Fruit fly (Drosophila melanogaster) whole organism, prepupa: ENCODE measurements around the gene Cdc6.

Source experiments
- Blimp-1 ChIP-seq: fragments of 200-800 bp; sonication (Bioruptor generic); optimal IDR thresholded peaks from 3 replicates; lab custom pipeline; 2017; ENCODE audit warnings: missing biosample characterization, missing genetic modification characterization, mild to moderate bottlenecking, moderate library complexity, missing genetic modification reagents
- CG10631 ChIP-seq: fragments of 200-800 bp; sonication (Bioruptor generic); optimal IDR thresholded peaks from 2 replicates; lab custom pipeline; 2016; ENCODE audit warnings: missing biosample characterization, missing genetic modification characterization
- CG10669 ChIP-seq: fragments of 200-800 bp; sonication (Bioruptor generic); optimal IDR thresholded peaks from 3 replicates; lab custom pipeline; 2018; ENCODE audit warnings: missing biosample characterization, mild to moderate bottlenecking, missing genetic modification characterization, moderate library complexity
- CG11294 ChIP-seq: fragments of 200-800 bp; sonication (Bioruptor generic); IDR thresholded peaks from 2 replicates; pipeline ENCODE4 v1.3.6; 2022; ENCODE audit warnings: missing biosample characterization, missing genetic modification characterization
- CG11762 ChIP-seq: fragments of 200-800 bp; sonication (Bioruptor generic); optimal IDR thresholded peaks from 3 replicates; lab custom pipeline; 2016; ENCODE audit warnings: missing biosample characterization, missing genetic modification characterization; ENCODE audit not compliant: insufficient read depth
- CG11902 ChIP-seq: fragments of 200-800 bp; sonication (Bioruptor generic); optimal IDR thresholded peaks from 3 replicates; lab custom pipeline; 2016; ENCODE audit warnings: missing biosample characterization, missing genetic modification characterization
- CG15336 ChIP-seq: fragments of 200-800 bp; sonication (Bioruptor generic); IDR thresholded peaks from 2 replicates; pipeline ENCODE4 v1.3.6; 2022; ENCODE audit warnings: missing biosample characterization, missing genetic modification characterization
- CG1621 ChIP-seq: fragments of 200-800 bp; sonication (Bioruptor generic); optimal IDR thresholded peaks from 3 replicates; lab custom pipeline; 2018; ENCODE audit warnings: missing biosample characterization, mild to moderate bottlenecking, missing genetic modification characterization
- CG16779 ChIP-seq: fragments of 200-800 bp; sonication (Bioruptor generic); optimal IDR thresholded peaks from 3 replicates; lab custom pipeline; 2017; ENCODE audit warnings: missing biosample characterization, mild to moderate bottlenecking, missing genetic modification characterization
- CG3032 ChIP-seq: fragments of 200-800 bp; optimal IDR thresholded peaks from 2 replicates; lab custom pipeline; 2019; ENCODE audit warnings: missing biosample characterization, mild to moderate bottlenecking, missing genetic modification characterization, moderate library complexity
- CG31627 ChIP-seq: fragments of 200-800 bp; sonication (Bioruptor generic); optimal IDR thresholded peaks from 3 replicates; lab custom pipeline; 2016; ENCODE audit warnings: missing biosample characterization, missing genetic modification characterization
- CG32006 ChIP-seq: fragments of 200-800 bp; sonication (Bioruptor generic); optimal IDR thresholded peaks from 3 replicates; lab custom pipeline; 2017; ENCODE audit warnings: missing biosample characterization, mild to moderate bottlenecking, missing genetic modification characterization
- CG3919 ChIP-seq: fragments of 200-800 bp; sonication (Bioruptor generic); optimal IDR thresholded peaks from 3 replicates; lab custom pipeline; 2016; ENCODE audit warnings: missing biosample characterization, missing genetic modification characterization
- CG4318 ChIP-seq: fragments of 200-800 bp; sonication (Bioruptor generic); optimal IDR thresholded peaks from 3 replicates; lab custom pipeline; 2017; ENCODE audit warnings: missing biosample characterization, mild to moderate bottlenecking, missing genetic modification characterization
- CG6163 ChIP-seq: fragments of 200-800 bp; sonication (Bioruptor generic); IDR thresholded peaks from 3 replicates; pipeline ENCODE4 v1.3.6; 2022; ENCODE audit warnings: missing biosample characterization, missing genetic modification characterization
- CG6792 ChIP-seq: fragments of 200-800 bp; sonication (Bioruptor generic); optimal IDR thresholded peaks from 3 replicates; lab custom pipeline; 2016; ENCODE audit warnings: missing biosample characterization, missing genetic modification characterization
- CG7368 ChIP-seq: fragments of 200-800 bp; sonication (Bioruptor generic); optimal IDR thresholded peaks from 3 replicates; lab custom pipeline; 2016; ENCODE audit warnings: missing biosample characterization, missing genetic modification characterization
- CG8119 ChIP-seq: fragments of 200-800 bp; sonication (Bioruptor generic); IDR thresholded peaks from 3 replicates; pipeline ENCODE4 v1.3.6; 2022; ENCODE audit warnings: missing biosample characterization, missing genetic modification characterization
- CG8319 ChIP-seq: fragments of 200-800 bp; sonication (Bioruptor generic); optimal IDR thresholded peaks from 3 replicates; lab custom pipeline; 2016; ENCODE audit warnings: missing biosample characterization, missing genetic modification characterization
- CG8632 ChIP-seq: fragments of 200-800 bp; sonication (Bioruptor generic); optimal IDR thresholded peaks from 3 replicates; lab custom pipeline; 2016; ENCODE audit warnings: missing biosample characterization, missing genetic modification characterization
- CG9139 ChIP-seq: fragments of 200-800 bp; sonication (Bioruptor generic); optimal IDR thresholded peaks from 3 replicates; lab custom pipeline; 2017; ENCODE audit warnings: missing biosample characterization, mild to moderate bottlenecking, missing genetic modification characterization
- Eip75B ChIP-seq: fragments of 200-800 bp; sonication (Bioruptor generic); optimal IDR thresholded peaks from 3 replicates; lab custom pipeline; 2016; ENCODE audit warnings: missing biosample characterization, missing genetic modification characterization
- Eip78C ChIP-seq: fragments of 200-800 bp; sonication (Bioruptor generic); peaks from one replicate; lab custom pipeline; 2016; ENCODE audit warnings: missing biosample characterization, missing genetic modification characterization
- Ets21C ChIP-seq: fragments of 200-800 bp; sonication (Bioruptor generic); optimal IDR thresholded peaks from 3 replicates; lab custom pipeline; 2016; ENCODE audit warnings: missing biosample characterization, missing genetic modification characterization
- Ets96B ChIP-seq: fragments of 200-800 bp; optimal IDR thresholded peaks from 2 replicates; lab custom pipeline; 2019; ENCODE audit warnings: missing biosample characterization, mild to moderate bottlenecking, missing genetic modification characterization, moderate library complexity
- Gug ChIP-seq: fragments of 200-800 bp; sonication (Bioruptor generic); IDR thresholded peaks from 2 replicates; pipeline ENCODE4 v1.3.6; 2022; ENCODE audit warnings: missing biosample characterization, missing genetic modification characterization
- Hr38 ChIP-seq: sonication (Bioruptor generic); optimal IDR thresholded peaks from 2 replicates; lab custom pipeline; 2016; ENCODE audit warnings: missing biosample characterization, missing genetic modification characterization
- Hr39 ChIP-seq: fragments of 200-800 bp; sonication (Bioruptor generic); optimal IDR thresholded peaks from 2 replicates; lab custom pipeline; 2016; ENCODE audit warnings: missing biosample characterization, missing genetic modification characterization
- Hr4 ChIP-seq: fragments of 200-800 bp; sonication (Bioruptor generic); optimal IDR thresholded peaks from 3 replicates; lab custom pipeline; 2016; ENCODE audit warnings: missing biosample characterization, missing genetic modification characterization
- Lpt ChIP-seq: fragments of 200-800 bp; sonication (Bioruptor generic); optimal IDR thresholded peaks from 3 replicates; lab custom pipeline; 2016; ENCODE audit warnings: missing biosample characterization, missing genetic modification characterization
- Met ChIP-seq: fragments of 200-800 bp; sonication (Bioruptor generic); optimal IDR thresholded peaks from 3 replicates; lab custom pipeline; 2016; ENCODE audit warnings: missing biosample characterization, missing genetic modification characterization
- OdsH ChIP-seq: fragments of 200-800 bp; sonication (Bioruptor generic); optimal IDR thresholded peaks from 3 replicates; lab custom pipeline; 2016; ENCODE audit warnings: missing biosample characterization, missing genetic modification characterization
- Sox102F ChIP-seq: fragments of 200-800 bp; sonication (Bioruptor generic); optimal IDR thresholded peaks from 2 replicates; lab custom pipeline; 2016; ENCODE audit warnings: missing biosample characterization, mild to moderate bottlenecking, missing genetic modification characterization
- Sox14 ChIP-seq: fragments of 200-800 bp; sonication (Bioruptor generic); optimal IDR thresholded peaks from 3 replicates; lab custom pipeline; 2016; ENCODE audit warnings: missing biosample characterization, missing genetic modification characterization
- Sox15 ChIP-seq: fragments of 200-800 bp; sonication (Bioruptor generic); optimal IDR thresholded peaks from 3 replicates; lab custom pipeline; 2016; ENCODE audit warnings: missing biosample characterization, missing genetic modification characterization
- cyc ChIP-seq: fragments of 200-800 bp; sonication (Bioruptor generic); optimal IDR thresholded peaks from 3 replicates; lab custom pipeline; 2016; ENCODE audit warnings: missing biosample characterization, missing genetic modification characterization
- dac ChIP-seq: fragments of 200-800 bp; sonication (Bioruptor generic); optimal IDR thresholded peaks from 2 replicates; lab custom pipeline; 2017; ENCODE audit warnings: missing biosample characterization, mild to moderate bottlenecking, missing genetic modification characterization
- eg ChIP-seq: fragments of 200-800 bp; sonication (Bioruptor generic); IDR thresholded peaks from 3 replicates; pipeline ENCODE4 v1.3.6; 2022; ENCODE audit warnings: missing biosample characterization, missing genetic modification characterization
- esn ChIP-seq: fragments of 200-800 bp; sonication (Bioruptor generic); optimal IDR thresholded peaks from 2 replicates; lab custom pipeline; 2016; ENCODE audit warnings: missing biosample characterization, mild to moderate bottlenecking, missing genetic modification characterization, moderate library complexity
- fd59A ChIP-seq: fragments of 200-800 bp; sonication (Bioruptor generic); optimal IDR thresholded peaks from 2 replicates; lab custom pipeline; 2017; ENCODE audit warnings: missing biosample characterization, mild to moderate bottlenecking, missing genetic modification characterization, missing genetic modification reagents
- fd85E ChIP-seq: fragments of 200-800 bp; sonication (Bioruptor generic); optimal IDR thresholded peaks from 3 replicates; lab custom pipeline; 2016; ENCODE audit warnings: missing biosample characterization, missing genetic modification characterization
- fkh ChIP-seq: fragments of 200-800 bp; sonication (Bioruptor generic); optimal IDR thresholded peaks from 3 replicates; lab custom pipeline; 2017; ENCODE audit warnings: missing biosample characterization, mild to moderate bottlenecking, missing genetic modification characterization, moderate library complexity
- lz ChIP-seq: fragments of 200-800 bp; sonication (Bioruptor generic); optimal IDR thresholded peaks from 3 replicates; lab custom pipeline; 2016; ENCODE audit warnings: missing biosample characterization, missing genetic modification characterization
- net ChIP-seq: fragments of 200-800 bp; sonication (Bioruptor generic); optimal IDR thresholded peaks from 3 replicates; lab custom pipeline; 2016; ENCODE audit warnings: missing biosample characterization, missing genetic modification characterization
- pdm3 ChIP-seq: fragments of 200-800 bp; sonication (Bioruptor generic); optimal IDR thresholded peaks from 3 replicates; lab custom pipeline; 2016; ENCODE audit warnings: missing biosample characterization, missing genetic modification characterization
- salr ChIP-seq, 2 experiments: fragments of 200-800 bp; sonication (Bioruptor generic); optimal IDR thresholded peaks; 3 replicates each; lab custom pipeline; 2016 to 2018; ENCODE audit warnings: missing biosample characterization in 2 of 2, missing genetic modification characterization in 2 of 2, mild to moderate bottlenecking in 1 of 2
- svp ChIP-seq: fragments of 200-800 bp; sonication (Bioruptor generic); peaks from one replicate; lab custom pipeline; 2016; ENCODE audit warnings: missing biosample characterization, missing genetic modification characterization

Gene Cdc6

dm6 chr3L:8669847-8670622 lies 36.2 kb upstream of the Cdc6 start:
- TF ChIP-seq fkh (no peak), CG11902 (GFP tag; lab: Kevin White, UChicago) (no peak), CG31627 (GFP tag; lab: Kevin White, UChicago) (no peak), CG1621 (tag; lab: Kevin White, UChicago) (no peak), net (GFP tag; lab: Kevin White, UChicago) (no peak), fd59A (GFP tag; lab: Kevin White, UChicago) (no peak), CG11294 (no peak), salr (GFP tag; optimal IDR thresholded peaks at IDR 0.05; lab: Kevin White, UChicago) (no peak), dac (GFP tag; lab: Kevin White, UChicago) (no peak), CG10669 (GFP tag; lab: Kevin White, UChicago) (no peak)

dm6 chr3L:8669087-8669486 lies 35.2 kb upstream of the Cdc6 start:
- TF ChIP-seq CG11294 (peak; percentile 22; the same call in 1 of the 2 replicates), Gug (GFP tag; lab: Robert Waterston, UW) (peak; percentile 65), OdsH (GFP tag; lab: Kevin White, UChicago) (peak; percentile 77), Ets96B (peak; percentile 92), fkh (no peak), CG8632 (GFP tag; lab: Kevin White, UChicago) (peak; percentile 81), CG3919 (GFP tag; lab: Kevin White, UChicago) (peak; percentile 86), Hr38 (GFP tag; lab: Kevin White, UChicago) (no peak), CG8119 (GFP tag; lab: Robert Waterston, UW) (no peak; the same call in 1 of the 3 replicates), Sox14 (GFP tag; lab: Kevin White, UChicago) (peak; percentile 81), lz (GFP tag; lab: Kevin White, UChicago) (peak; percentile 74), Eip78C (peak; percentile 95), CG31627 (GFP tag; lab: Kevin White, UChicago) (peak; percentile 74), Hr4 (GFP tag; lab: Kevin White, UChicago) (peak; percentile 33), Lpt (peak; percentile 57), Ets21C (peak; percentile 48), CG3032 (tag; lab: Kevin White, UChicago) (peak; percentile 91), fd59A (GFP tag; lab: Kevin White, UChicago) (peak; percentile 85), CG15336 (GFP tag; lab: Robert Waterston, UW) (peak; percentile 35; the same call in 1 of the 2 replicates), CG8319 (GFP tag; lab: Kevin White, UChicago) (peak; percentile 63), CG10669 (GFP tag; lab: Kevin White, UChicago) (peak; percentile 87), esn (GFP tag; lab: Kevin White, UChicago) (peak; percentile 80), CG16779 (tag; lab: Kevin White, UChicago) (peak; percentile 42), CG7368 (GFP tag; lab: Kevin White, UChicago) (peak; percentile 75), CG6792 (GFP tag; lab: Kevin White, UChicago) (peak; percentile 86), Sox102F (peak; percentile 72), salr (GFP tag; optimal IDR thresholded peaks at IDR 0.05; lab: Kevin White, UChicago) (peak; percentile 25 to 80), CG6163 (peak; percentile 92), Eip75B (GFP tag; lab: Kevin White, UChicago) (peak; percentile 88), Met (peak; percentile 81), Blimp-1 (GFP tag; lab: Kevin White, UChicago) (peak; percentile 19), svp (GFP tag; lab: Kevin White, UChicago) (peak; percentile 89), pdm3 (GFP tag; lab: Kevin White, UChicago) (peak; percentile 82), CG11762 (GFP tag; lab: Kevin White, UChicago) (peak; percentile 43), CG10631 (peak; percentile 85), CG11902 (GFP tag; lab: Kevin White, UChicago) (peak; percentile 83), fd85E (GFP tag; lab: Kevin White, UChicago) (peak; percentile 40), CG4318 (GFP tag; lab: Kevin White, UChicago) (no peak), Hr39 (GFP tag; lab: Kevin White, UChicago) (peak; percentile 72), CG32006 (GFP tag; lab: Kevin White, UChicago) (peak; percentile 43), eg (peak; percentile 36; the same call in 1 of the 3 replicates), Sox15 (peak; percentile 77), cyc (GFP tag; lab: Kevin White, UChicago) (peak; percentile 79), CG9139 (peak; percentile 64)
